Worm (Caenorhabditis elegans): ENCODE data around the gene col-20.

- TF ChIP-seq snpc-4 (tag; optimal IDR thresholded peaks at IDR 0.05) (no peak), nhr-6 (tag; optimal IDR thresholded peaks at IDR 0.05) (no peak), nhr-11 (tag; optimal IDR thresholded peaks at IDR 0.05) (no peak), ceh-16 (tag; optimal IDR thresholded peaks at IDR 0.05) (no peak)
Observed at ce11 chrII:4908160-4908559, 37.6 kb upstream of the col-20 start.

Measured in whole organism, L2 larva.